Worm (Caenorhabditis elegans) whole organism, midembryonic: ENCODE results near the gene sri-37.
"Not testable (repeated sequence)": the region's sequence is repeated elsewhere in the genome, so short reads cannot be mapped to it uniquely, and the experiment has no call there.

Source experiments
- T22C8.4 ChIP-seq: fragments of 200-800 bp; sonication (Bioruptor generic); IDR thresholded peaks from 2 replicates; pipeline ENCODE4 v1.3.6; 2022; ENCODE audit warnings: missing genetic modification characterization, missing compliant biosample characterization
- cog-1 ChIP-seq: sonication (generic microtip); optimal IDR thresholded peaks from 2 replicates; lab custom pipeline; 2016; ENCODE audit warnings: missing genetic modification characterization, missing compliant biosample characterization
- flt-1 ChIP-seq: fragments of 200-800 bp; sonication (Bioruptor generic); IDR thresholded peaks from 2 replicates; pipeline ENCODE4 v1.3.6; 2022; ENCODE audit warnings: missing genetic modification characterization, missing compliant biosample characterization
- klf-2 ChIP-seq: fragments of 200-800 bp; sonication (Bioruptor generic); conservative IDR thresholded peaks from 2 replicates; pipeline ENCODE4 v1.3.6; 2022; ENCODE audit warnings: missing genetic modification reagents, missing genetic modification characterization, missing compliant biosample characterization
- med-1 ChIP-seq: sonication (generic microtip); optimal IDR thresholded peaks from 2 replicates; lab custom pipeline; 2017; ENCODE audit warnings: missing genetic modification characterization, mild to moderate bottlenecking, missing compliant biosample characterization, antibody characterized with exemption, missing genetic modification reagents; ENCODE audit not compliant: insufficient read depth
- ref-1 ChIP-seq: fragments of 200-800 bp; sonication (Bioruptor generic); conservative IDR thresholded peaks from 2 replicates; pipeline ENCODE4 v1.3.6; 2022; ENCODE audit warnings: missing genetic modification reagents, missing genetic modification characterization, missing compliant biosample characterization
- tab-1 ChIP-seq: fragments of 200-800 bp; sonication (Bioruptor generic); IDR thresholded peaks from 2 replicates; pipeline ENCODE4 v1.3.6; 2022; ENCODE audit warnings: missing genetic modification characterization, missing compliant biosample characterization
- ztf-23 ChIP-seq: fragments of 200-800 bp; sonication (Bioruptor generic); IDR thresholded peaks from 2 replicates; pipeline ENCODE4 v1.3.6; 2022; ENCODE audit warnings: missing genetic modification reagents, missing genetic modification characterization, missing compliant biosample characterization
- ztf-29 ChIP-seq: fragments of 200-800 bp; sonication (Bioruptor generic); IDR thresholded peaks from 2 replicates; pipeline ENCODE4 v1.3.6; 2022; ENCODE audit warnings: missing genetic modification reagents, missing genetic modification characterization, missing compliant biosample characterization

ce11 chrII:2673534-2673933 is 44.2 kb downstream of the sri-37 start, which contains the start of the genes F22E5.20 and F22E5.1:
- TF ChIP-seq ztf-29 (GFP tag; lab: Robert Waterston, UW); med-1 (GFP tag; lab: Kevin White, UChicago); ztf-23; flt-1 (GFP tag; lab: Robert Waterston, UW); T22C8.4 (GFP tag; lab: Robert Waterston, UW); cog-1; tab-1 (GFP tag; lab: Robert Waterston, UW); klf-2 (GFP tag; lab: Robert Waterston, UW); ref-1 (GFP tag; lab: Robert Waterston, UW): not testable (repeated sequence)
